Worm (Caenorhabditis elegans) whole organism, L4 larva: ENCODE measurements around the gene Y56A3A.2.

Source experiments
- F10B5.3 ChIP-seq: sonication (generic microtip); optimal IDR thresholded peaks from 2 replicates; lab custom pipeline; 2016; ENCODE audit warnings: mild to moderate bottlenecking, missing genetic modification characterization, missing compliant biosample characterization
- F37D6.2 ChIP-seq: sonication (generic microtip); optimal IDR thresholded peaks from 2 replicates; lab custom pipeline; 2016; ENCODE audit warnings: mild to moderate bottlenecking, missing genetic modification characterization, missing compliant biosample characterization
- F44E2.7 ChIP-seq: fragments of 200-800 bp; sonication (Bioruptor generic); IDR thresholded peaks from 2 replicates; pipeline ENCODE4 v2.1.2; 2022; ENCODE audit warnings: missing genetic modification characterization, missing compliant biosample characterization
- T20F7.1 ChIP-seq: fragments of 200-800 bp; sonication (Bioruptor generic); optimal IDR thresholded peaks from 2 replicates; lab custom pipeline; 2018; ENCODE audit warnings: mild to moderate bottlenecking, missing genetic modification characterization, missing compliant biosample characterization
- aha-1 ChIP-seq: fragments of 150-350 bp; peaks from one replicate; lab custom pipeline; 2014; ENCODE audit warnings: missing biosample characterization, missing genetic modification characterization
- aly-2 ChIP-seq: sonication (generic microtip); optimal IDR thresholded peaks from 2 replicates; lab custom pipeline; 2018; ENCODE audit warnings: missing biosample characterization, missing genetic modification characterization
- arid-1 ChIP-seq: fragments of 200-800 bp; sonication (Bioruptor generic); conservative IDR thresholded peaks from 2 replicates; pipeline ENCODE4 v1.3.6; 2022; ENCODE audit warnings: missing genetic modification reagents, missing genetic modification characterization, missing compliant biosample characterization
- ceh-32 ChIP-seq: sonication (generic microtip); optimal IDR thresholded peaks from 2 replicates; lab custom pipeline; 2016; ENCODE audit warnings: mild to moderate bottlenecking, missing genetic modification characterization, missing compliant biosample characterization; ENCODE audit not compliant: poor library complexity
- ceh-62 ChIP-seq: sonication (generic microtip); optimal IDR thresholded peaks from 2 replicates; lab custom pipeline; 2017; ENCODE audit warnings: missing biosample characterization, missing genetic modification characterization
- ceh-82 ChIP-seq: sonication (generic microtip); optimal IDR thresholded peaks from 2 replicates; lab custom pipeline; 2017; ENCODE audit warnings: missing biosample characterization, missing genetic modification characterization
- ctbp-1 ChIP-seq: fragments of 200-800 bp; sonication (Bioruptor generic); IDR thresholded peaks from 2 replicates; pipeline ENCODE4 v1.3.6; 2022; ENCODE audit warnings: missing genetic modification reagents, missing genetic modification characterization, missing compliant biosample characterization
- daf-16 ChIP-seq, 3 experiments: sonication (generic microtip); optimal IDR thresholded peaks; 2 replicates each; lab custom pipeline; 2016 to 2017; ENCODE audit warnings: missing genetic modification characterization in 3 of 3, missing genetic modification reagents in 3 of 3, mild to moderate bottlenecking in 2 of 3, missing compliant biosample characterization in 2 of 3, missing biosample characterization in 1 of 3, moderate library complexity in 1 of 3
- daf-8 ChIP-seq: fragments of 200-800 bp; sonication (Bioruptor generic); IDR thresholded peaks from 2 replicates; pipeline ENCODE4 v1.3.6; 2022; ENCODE audit warnings: missing genetic modification characterization, missing compliant biosample characterization
- dmd-9 ChIP-seq: fragments of 200-800 bp; sonication (Bioruptor generic); IDR thresholded peaks from 2 replicates; pipeline ENCODE4 v1.3.6; 2022; ENCODE audit warnings: missing genetic modification reagents, missing genetic modification characterization, missing compliant biosample characterization
- duxl-1 ChIP-seq: sonication (generic microtip); optimal IDR thresholded peaks from 2 replicates; lab custom pipeline; 2016; ENCODE audit warnings: mild to moderate bottlenecking, missing genetic modification characterization, moderate library complexity, missing compliant biosample characterization; ENCODE audit not compliant: poor library complexity
- dve-1 ChIP-seq: sonication (generic microtip); optimal IDR thresholded peaks from 2 replicates; lab custom pipeline; 2017; ENCODE audit warnings: antibody characterized with exemption, mild to moderate bottlenecking, missing genetic modification characterization, missing compliant biosample characterization; ENCODE audit not compliant: insufficient read depth
- egl-27 ChIP-seq: sonication (generic microtip); optimal IDR thresholded peaks from 3 replicates; lab custom pipeline; 2017; ENCODE audit warnings: missing biosample characterization, missing genetic modification reagents, missing genetic modification characterization
- egl-43 ChIP-seq: fragments of 200-800 bp; sonication (Bioruptor generic); IDR thresholded peaks from 2 replicates; pipeline ENCODE4 v1.3.6; 2022; ENCODE audit warnings: missing genetic modification reagents, missing genetic modification characterization, missing compliant biosample characterization
- hlh-30 ChIP-seq: sonication (generic microtip); optimal IDR thresholded peaks from 2 replicates; lab custom pipeline; 2017; ENCODE audit warnings: antibody characterized with exemption, mild to moderate bottlenecking, missing genetic modification characterization, missing compliant biosample characterization; ENCODE audit not compliant: insufficient read depth
- hmg-1.1 ChIP-seq: fragments of 200-800 bp; sonication (Bioruptor generic); IDR thresholded peaks from 2 replicates; pipeline ENCODE4 v1.3.6; 2022; ENCODE audit warnings: missing genetic modification reagents, missing genetic modification characterization, missing compliant biosample characterization
- lim-7 ChIP-seq: fragments of 200-800 bp; sonication (Bioruptor generic); IDR thresholded peaks from 2 replicates; pipeline ENCODE4 v1.3.6; 2022; ENCODE audit warnings: missing genetic modification characterization, missing compliant biosample characterization
- lin-1 ChIP-seq: fragments of 200-800 bp; sonication (Bioruptor generic); IDR thresholded peaks from 2 replicates; pipeline ENCODE4 v1.3.6; 2022; ENCODE audit warnings: missing genetic modification reagents, missing genetic modification characterization, missing compliant biosample characterization
- lin-29 ChIP-seq: fragments of 200-800 bp; sonication (Bioruptor generic); IDR thresholded peaks from 2 replicates; pipeline ENCODE4 v1.3.6; 2022; ENCODE audit warnings: missing genetic modification reagents, missing genetic modification characterization, missing compliant biosample characterization
- lin-38 ChIP-seq: fragments of 200-800 bp; sonication (Bioruptor generic); IDR thresholded peaks from 2 replicates; pipeline ENCODE4 v1.3.6; 2022; ENCODE audit warnings: missing genetic modification reagents, missing genetic modification characterization, missing compliant biosample characterization
- lin-39 ChIP-seq: fragments of 150-350 bp; optimal IDR thresholded peaks from 2 replicates; lab custom pipeline; 2014; ENCODE audit warnings: missing biosample characterization, missing genetic modification reagents, missing genetic modification characterization
- lir-3 ChIP-seq: sonication (generic microtip); optimal IDR thresholded peaks from 2 replicates; lab custom pipeline; 2016; ENCODE audit warnings: mild to moderate bottlenecking, missing genetic modification characterization, missing compliant biosample characterization
- mdl-1 ChIP-seq, 2 experiments: fragments of 150-350 bp in 1 of 2; sonication (generic microtip) in 1 of 2; optimal IDR thresholded peaks; 2 replicates each; lab custom pipeline; 2014 to 2017; ENCODE audit warnings: missing biosample characterization in 2 of 2, missing genetic modification characterization in 2 of 2
- mes-2 ChIP-seq: sonication (generic microtip); optimal IDR thresholded peaks from 2 replicates; lab custom pipeline; 2016; ENCODE audit warnings: missing genotype, mild to moderate bottlenecking, missing genetic modification characterization, missing compliant biosample characterization; ENCODE audit not compliant: poor library complexity, severe bottlenecking
- mxl-3 ChIP-seq: fragments of 200-800 bp; sonication (Bioruptor generic); optimal IDR thresholded peaks from 2 replicates; lab custom pipeline; 2018; ENCODE audit warnings: mild to moderate bottlenecking, missing genetic modification characterization, missing compliant biosample characterization
- nhr-102 ChIP-seq: sonication (generic microtip); optimal IDR thresholded peaks from 2 replicates; lab custom pipeline; 2016; ENCODE audit warnings: mild to moderate bottlenecking, missing genetic modification characterization, moderate library complexity, missing compliant biosample characterization
- nhr-11 ChIP-seq: fragments of 150-350 bp; optimal IDR thresholded peaks from 2 replicates; lab custom pipeline; 2014; ENCODE audit warnings: missing biosample characterization, missing genetic modification characterization
- nhr-25 ChIP-seq: sonication (generic microtip); optimal IDR thresholded peaks from 2 replicates; lab custom pipeline; 2017; ENCODE audit warnings: missing genetic modification characterization, mild to moderate bottlenecking, missing compliant biosample characterization, antibody characterized with exemption, moderate library complexity, borderline replicate concordance; ENCODE audit not compliant: insufficient read depth
- nhr-41 ChIP-seq: fragments of 200-800 bp; sonication (Bioruptor generic); IDR thresholded peaks from 2 replicates; pipeline ENCODE4 v1.3.6; 2022; ENCODE audit warnings: missing genetic modification reagents, missing genetic modification characterization, missing compliant biosample characterization
- nhr-42 ChIP-seq: fragments of 200-800 bp; sonication (Bioruptor generic); IDR thresholded peaks from 2 replicates; pipeline ENCODE4 v1.3.6; 2022; ENCODE audit warnings: missing genetic modification characterization, missing compliant biosample characterization
- nhr-77 ChIP-seq: fragments of 150-350 bp; optimal IDR thresholded peaks from 2 replicates; lab custom pipeline; 2014; ENCODE audit warnings: missing biosample characterization, missing genetic modification characterization
- pha-4 ChIP-seq, 2 experiments: fragments of 150-350 bp in 1 of 2; fragments of 200-800 bp in 1 of 2; sonication (Bioruptor generic) in 1 of 2; IDR thresholded peaks in 1 of 2; optimal IDR thresholded peaks in 1 of 2; 2 replicates each; pipeline versions ENCODE4 v1.3.6 to Lab custom; 2014 to 2022; ENCODE audit warnings: missing genetic modification characterization in 2 of 2, missing genetic modification reagents in 2 of 2, missing biosample characterization in 1 of 2, missing compliant biosample characterization in 1 of 2
- pqm-1 ChIP-seq: sonication (generic microtip); optimal IDR thresholded peaks from 2 replicates; lab custom pipeline; 2017; ENCODE audit warnings: missing biosample characterization, missing genetic modification characterization
- set-16 ChIP-seq: fragments of 200-800 bp; sonication (Bioruptor generic); IDR thresholded peaks from 2 replicates; pipeline ENCODE4 v1.3.6; 2022; ENCODE audit warnings: missing genetic modification reagents, missing genetic modification characterization, missing compliant biosample characterization
- skn-1 ChIP-seq: fragments of 150-350 bp; optimal IDR thresholded peaks from 2 replicates; lab custom pipeline; 2014; ENCODE audit warnings: missing biosample characterization, missing genetic modification characterization
- snpc-1.2 ChIP-seq: fragments of 200-800 bp; sonication (Bioruptor generic); IDR thresholded peaks from 2 replicates; pipeline ENCODE4 v1.3.6; 2022; ENCODE audit warnings: missing genetic modification reagents, missing genetic modification characterization, missing compliant biosample characterization
- snpc-4 ChIP-seq: fragments of 150-350 bp; optimal IDR thresholded peaks from 2 replicates; lab custom pipeline; 2014; ENCODE audit warnings: missing biosample characterization, missing genetic modification characterization
- spr-1 ChIP-seq: sonication (generic microtip); optimal IDR thresholded peaks from 2 replicates; lab custom pipeline; 2016; ENCODE audit warnings: mild to moderate bottlenecking, missing genetic modification characterization, missing compliant biosample characterization
- spr-3 ChIP-seq: fragments of 200-800 bp; sonication (Bioruptor generic); optimal IDR thresholded peaks from 2 replicates; lab custom pipeline; 2018; ENCODE audit warnings: mild to moderate bottlenecking, missing genetic modification characterization, missing compliant biosample characterization
- tra-1 ChIP-seq: fragments of 200-800 bp; sonication (Bioruptor generic); IDR thresholded peaks from 2 replicates; pipeline ENCODE4 v1.3.6; 2022; ENCODE audit warnings: missing genetic modification reagents, missing genetic modification characterization, missing compliant biosample characterization
- zfp-3 ChIP-seq: fragments of 200-800 bp; sonication (Bioruptor generic); conservative IDR thresholded peaks from 2 replicates; pipeline ENCODE4 v1.3.6; 2022; ENCODE audit warnings: missing genetic modification reagents, missing genetic modification characterization, missing compliant biosample characterization
- zip-11 ChIP-seq: fragments of 200-800 bp; sonication (Bioruptor generic); IDR thresholded peaks from 2 replicates; pipeline ENCODE4 v1.3.6; 2022; ENCODE audit warnings: missing genetic modification characterization, missing compliant biosample characterization
- zip-2 ChIP-seq: fragments of 150-350 bp; optimal IDR thresholded peaks from 2 replicates; lab custom pipeline; 2014; ENCODE audit warnings: missing biosample characterization, missing genetic modification characterization

Gene Y56A3A.2

DNA sequence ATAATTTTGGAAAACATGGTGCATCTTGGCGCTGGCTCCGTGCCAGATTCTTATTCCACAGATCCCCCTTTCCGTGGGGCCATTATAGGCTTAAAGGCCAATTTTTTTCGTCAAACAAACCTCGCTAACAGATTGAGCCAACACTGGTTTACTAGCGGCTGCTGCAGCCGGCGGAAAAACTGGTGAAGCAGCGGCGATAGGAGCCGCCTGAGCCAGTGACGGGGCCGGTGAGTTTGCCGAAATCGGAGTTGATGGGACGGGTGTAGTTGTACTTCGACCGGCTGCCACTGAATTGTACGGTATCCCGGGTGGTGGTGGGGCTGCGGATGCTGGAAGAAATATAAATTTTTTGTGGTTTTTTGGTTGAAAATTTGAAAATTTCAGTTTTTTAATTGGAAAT is 20.3 kb downstream of the Y56A3A.2 start:
- TF ChIP-seq zip-11 (GFP tag; lab: Robert Waterston, UW) = no peak
- no peak for TF ChIP-seq ctbp-1
- TF ChIP-seq set-16 = peak; percentile 68
- TF ChIP-seq spr-3 (GFP tag; lab: Kevin White, UChicago) = no peak

DNA sequence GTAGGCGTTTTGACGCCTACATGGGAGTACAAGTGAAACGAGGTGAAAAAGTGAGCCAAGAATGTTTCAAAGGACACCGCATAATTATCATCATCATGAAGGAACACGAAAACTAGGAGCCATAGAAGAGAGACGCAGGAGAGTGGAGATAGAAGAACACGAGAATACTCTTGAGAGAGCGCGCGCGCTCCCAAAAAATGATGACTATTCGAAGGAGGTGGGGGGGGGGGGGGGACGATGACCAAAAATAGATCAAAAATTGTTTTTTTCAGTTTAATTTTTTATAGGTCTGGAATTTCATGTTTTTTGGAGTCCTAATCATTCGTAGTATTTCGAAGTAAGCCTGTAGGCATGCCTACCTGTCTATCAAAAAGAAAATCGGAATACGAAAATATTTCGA is 25.3 kb downstream of the Y56A3A.2 start:
- TF ChIP-seq mdl-1 (tag; optimal IDR thresholded peaks at IDR 0.05; lab: Kevin White, UChicago) (peak in 1 of 2 experiments; percentile 44), egl-43 (GFP tag; lab: Robert Waterston, UW) (no peak), aly-2 (tag; lab: Kevin White, UChicago) (no peak), hlh-30 (peak; percentile 86), hmg-1.1 (GFP tag; lab: Robert Waterston, UW) (no peak), lin-38 (GFP tag; lab: Robert Waterston, UW) (peak; percentile 33)

DNA sequence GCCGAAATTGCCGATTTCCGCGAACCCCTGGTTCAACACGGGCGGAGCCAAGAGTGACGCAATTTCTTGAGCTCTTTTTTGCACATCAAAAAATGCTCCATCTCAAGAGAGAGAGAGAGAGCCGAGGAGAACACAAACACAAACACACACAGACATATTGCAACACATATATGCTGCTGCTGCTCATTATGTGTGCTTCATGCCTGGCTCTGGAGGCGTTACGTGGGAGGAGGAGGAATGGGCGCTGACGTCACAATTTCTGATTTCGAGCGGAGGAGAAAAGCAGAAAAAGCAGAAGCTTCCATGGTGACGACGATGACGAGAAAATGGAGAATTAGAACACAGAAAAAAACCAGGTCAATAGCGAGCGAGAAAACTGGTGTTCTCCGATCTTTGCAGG is 26.0 kb downstream of the Y56A3A.2 start:
- TF ChIP-seq ceh-32 (no peak), F37D6.2 (tag; lab: Kevin White, UChicago) (no peak), lin-1 (GFP tag; lab: Robert Waterston, UW) (no peak), egl-27 (no peak), lim-7 (GFP tag; lab: Robert Waterston, UW) (no peak), mes-2 (tag; lab: Kevin White, UChicago) (peak; percentile 41), daf-16 (GFP tag; optimal IDR thresholded peaks at IDR 0.05; lab: Kevin White, UChicago) (no peak), daf-16 (tag; optimal IDR thresholded peaks at IDR 0.05; lab: Kevin White, UChicago) (no peak), duxl-1 (tag; lab: Kevin White, UChicago) (no peak), nhr-25 (no peak), nhr-41 (no peak), skn-1 (tag; lab: Kevin White, UChicago) (no peak), spr-1 (tag; lab: Kevin White, UChicago) (no peak), F10B5.3 (tag; lab: Kevin White, UChicago) (no peak), ceh-62 (no peak), lin-38 (GFP tag; lab: Robert Waterston, UW) (no peak), snpc-1.2 (GFP tag; lab: Robert Waterston, UW) (no peak), aha-1 (tag; lab: Kevin White, UChicago) (peak; percentile 66), ceh-82 (tag; lab: Kevin White, UChicago) (no peak), nhr-77 (no peak), arid-1 (no peak), snpc-4 (no peak), nhr-102 (tag; lab: Kevin White, UChicago) (no peak), mxl-3 (GFP tag; lab: Kevin White, UChicago) (peak; percentile 4), ctbp-1 (no peak), daf-8 (GFP tag; lab: Robert Waterston, UW) (no peak), lin-29 (GFP tag; lab: Robert Waterston, UW) (no peak), lin-39 (no peak), pqm-1 (tag; lab: Kevin White, UChicago) (no peak), dmd-9 (GFP tag; lab: Robert Waterston, UW) (no peak), zip-2 (tag; lab: Kevin White, UChicago) (no peak), nhr-42 (no peak), pha-4 (GFP tag; IDR thresholded peaks at IDR 0.05; lab: Robert Waterston, UW) (no peak), pha-4 (tag; optimal IDR thresholded peaks at IDR 0.05; lab: Kevin White, UChicago) (no peak), T20F7.1 (no peak), mdl-1 (tag; optimal IDR thresholded peaks at IDR 0.05; lab: Kevin White, UChicago) (peak in 1 of 2 experiments; percentile 33), F44E2.7 (GFP tag; lab: Robert Waterston, UW) (no peak), nhr-11 (tag; lab: Kevin White, UChicago) (peak; percentile 9), lir-3 (tag; lab: Kevin White, UChicago) (no peak), tra-1 (no peak), zfp-3 (GFP tag; lab: Robert Waterston, UW) (no peak), dve-1 (no peak)
